Fruit fly (Drosophila melanogaster) whole organism, embryonic: ENCODE results near the gene dbe.

ENCODE experiments used
- Bteb2 ChIP-seq: fragments of 200-800 bp; sonication (Bioruptor generic); optimal IDR thresholded peaks from 2 replicates; lab custom pipeline; 2016; ENCODE audit warnings: missing biosample characterization, missing genetic modification characterization
- CG10543 ChIP-seq: fragments of 200-800 bp; sonication (Bioruptor generic); optimal IDR thresholded peaks from 3 replicates; lab custom pipeline; 2017; ENCODE audit warnings: missing biosample characterization, mild to moderate bottlenecking, missing genetic modification characterization, moderate library complexity
- CG10979 ChIP-seq: fragments of 200-800 bp; sonication (Bioruptor generic); optimal IDR thresholded peaks from 2 replicates; lab custom pipeline; 2018; ENCODE audit warnings: missing biosample characterization, mild to moderate bottlenecking, missing genetic modification characterization, moderate library complexity
- CG12155 ChIP-seq: fragments of 200-800 bp; sonication (Bioruptor generic); optimal IDR thresholded peaks from 3 replicates; lab custom pipeline; 2016; ENCODE audit warnings: missing biosample characterization, missing genetic modification characterization
- CG13624 ChIP-seq: fragments of 200-800 bp; sonication (Bioruptor generic); optimal IDR thresholded peaks from 2 replicates; lab custom pipeline; 2016; ENCODE audit warnings: missing biosample characterization, missing genetic modification characterization
- CG13894 ChIP-seq: fragments of 200-800 bp; sonication (Bioruptor generic); optimal IDR thresholded peaks from 3 replicates; lab custom pipeline; 2018; ENCODE audit warnings: missing biosample characterization, mild to moderate bottlenecking, missing genetic modification characterization, moderate library complexity
- CG14441 ChIP-seq: fragments of 200-800 bp; sonication (Bioruptor generic); IDR thresholded peaks from 2 replicates; pipeline ENCODE4 v1.3.6; 2022; ENCODE audit warnings: missing biosample characterization, missing genetic modification characterization
- CG14860 ChIP-seq: fragments of 200-800 bp; sonication (Bioruptor generic); IDR thresholded peaks from 3 replicates; pipeline ENCODE4 v1.3.6; 2022; ENCODE audit warnings: missing biosample characterization, missing genetic modification characterization; ENCODE audit not compliant: partially characterized antibody
- CG15514 ChIP-seq: fragments of 200-800 bp; sonication (Bioruptor generic); optimal IDR thresholded peaks from 3 replicates; lab custom pipeline; 2017; ENCODE audit warnings: missing biosample characterization, missing genetic modification characterization, mild to moderate bottlenecking, moderate library complexity, missing genetic modification reagents
- CG1603 ChIP-seq: fragments of 200-800 bp; sonication (Bioruptor generic); optimal IDR thresholded peaks from 2 replicates; lab custom pipeline; 2019; ENCODE audit warnings: missing biosample characterization, mild to moderate bottlenecking, missing genetic modification characterization, moderate library complexity
- CG17568 ChIP-seq: fragments of 200-800 bp; sonication (Bioruptor generic); optimal IDR thresholded peaks from 2 replicates; lab custom pipeline; 2018; ENCODE audit warnings: missing biosample characterization, mild to moderate bottlenecking, missing genetic modification characterization, moderate library complexity
- CG17829 ChIP-seq: fragments of 200-800 bp; optimal IDR thresholded peaks from 2 replicates; lab custom pipeline; 2019; ENCODE audit warnings: missing biosample characterization, mild to moderate bottlenecking, missing genetic modification characterization, moderate library complexity
- CG2129 ChIP-seq: fragments of 200-800 bp; sonication (Bioruptor generic); IDR thresholded peaks from 2 replicates; pipeline ENCODE4 v1.3.6; 2022; ENCODE audit warnings: missing biosample characterization, missing genetic modification characterization; ENCODE audit not compliant: partially characterized antibody
- CG30403 ChIP-seq: fragments of 200-800 bp; sonication (Bioruptor generic); optimal IDR thresholded peaks from 3 replicates; lab custom pipeline; 2016; ENCODE audit warnings: missing biosample characterization, missing genetic modification characterization
- CG30431 ChIP-seq: fragments of 200-800 bp; sonication (Bioruptor generic); optimal IDR thresholded peaks from 2 replicates; lab custom pipeline; 2017; ENCODE audit warnings: missing biosample characterization, missing genetic modification characterization
- CG33557 ChIP-seq: fragments of 200-800 bp; sonication (Bioruptor generic); optimal IDR thresholded peaks from 2 replicates; lab custom pipeline; 2019; ENCODE audit warnings: missing biosample characterization, mild to moderate bottlenecking, missing genetic modification characterization, moderate library complexity
- CG4282 ChIP-seq: fragments of 200-800 bp; sonication (Bioruptor generic); optimal IDR thresholded peaks from 2 replicates; lab custom pipeline; 2016; ENCODE audit warnings: missing biosample characterization, missing genetic modification characterization
- CG4404 ChIP-seq: fragments of 200-800 bp; sonication (Bioruptor generic); IDR thresholded peaks from 2 replicates; pipeline ENCODE4 v1.3.6; 2022; ENCODE audit warnings: missing biosample characterization, missing genetic modification characterization
- CG6683 ChIP-seq: fragments of 200-800 bp; sonication (Bioruptor generic); optimal IDR thresholded peaks from 2 replicates; lab custom pipeline; 2017; ENCODE audit warnings: missing biosample characterization, mild to moderate bottlenecking, missing genetic modification characterization, missing genetic modification reagents
- CG8388 ChIP-seq: fragments of 200-800 bp; sonication (Bioruptor generic); optimal IDR thresholded peaks from 2 replicates; lab custom pipeline; 2019; ENCODE audit warnings: missing biosample characterization, mild to moderate bottlenecking, missing genetic modification characterization, moderate library complexity
- Deaf1 ChIP-seq: fragments of 200-800 bp; optimal IDR thresholded peaks from 3 replicates; lab custom pipeline; 2019; ENCODE audit warnings: missing biosample characterization, mild to moderate bottlenecking, missing genetic modification characterization, moderate library complexity
- Dek ChIP-seq: fragments of 200-800 bp; sonication (Bioruptor generic); optimal IDR thresholded peaks from 3 replicates; lab custom pipeline; 2019; ENCODE audit warnings: missing biosample characterization, mild to moderate bottlenecking, missing genetic modification characterization, moderate library complexity
- HHEX ChIP-seq: fragments of 200-800 bp; sonication (Bioruptor generic); optimal IDR thresholded peaks from 3 replicates; lab custom pipeline; 2017; ENCODE audit warnings: missing biosample characterization, mild to moderate bottlenecking, missing genetic modification characterization, missing genetic modification reagents
- Max ChIP-seq: fragments of 200-800 bp; sonication (Bioruptor generic); optimal IDR thresholded peaks from 2 replicates; lab custom pipeline; 2016; ENCODE audit warnings: missing biosample characterization, mild to moderate bottlenecking, missing genetic modification characterization
- Taf1 ChIP-seq: fragments of 200-800 bp; sonication (Bioruptor generic); IDR thresholded peaks from 2 replicates; pipeline ENCODE4 v1.3.6; 2022; ENCODE audit warnings: missing biosample characterization, missing genetic modification characterization
- Vsx1 ChIP-seq: fragments of 200-800 bp; sonication (Bioruptor generic); optimal IDR thresholded peaks from 2 replicates; lab custom pipeline; 2017; ENCODE audit warnings: missing biosample characterization, mild to moderate bottlenecking, missing genetic modification characterization, missing genetic modification reagents
- YL-1 ChIP-seq: fragments of 200-800 bp; sonication (Bioruptor generic); optimal IDR thresholded peaks from 3 replicates; lab custom pipeline; 2017; ENCODE audit warnings: missing biosample characterization, mild to moderate bottlenecking, missing genetic modification characterization
- ab ChIP-seq: fragments of 200-800 bp; sonication (Bioruptor generic); optimal IDR thresholded peaks from 2 replicates; lab custom pipeline; 2016; ENCODE audit warnings: missing biosample characterization, missing genetic modification characterization
- ac ChIP-seq: fragments of 200-800 bp; sonication (Bioruptor generic); optimal IDR thresholded peaks from 3 replicates; lab custom pipeline; 2017; ENCODE audit warnings: missing biosample characterization, mild to moderate bottlenecking, missing genetic modification characterization
- bbx ChIP-seq: fragments of 200-800 bp; sonication (Bioruptor generic); IDR thresholded peaks from 2 replicates; pipeline ENCODE4 v1.3.6; 2022; ENCODE audit warnings: missing biosample characterization, missing genetic modification characterization; ENCODE audit not compliant: partially characterized antibody
- caup ChIP-seq: fragments of 200-800 bp; sonication (Bioruptor generic); optimal IDR thresholded peaks from 3 replicates; lab custom pipeline; 2017; ENCODE audit warnings: missing biosample characterization, mild to moderate bottlenecking, missing genetic modification characterization, moderate library complexity; ENCODE audit not compliant: severe bottlenecking
- chm ChIP-seq: fragments of 200-800 bp; sonication (Bioruptor generic); IDR thresholded peaks from 2 replicates; pipeline ENCODE4 v1.3.6; 2022; ENCODE audit warnings: missing biosample characterization, missing genetic modification characterization
- dpn ChIP-seq, 2 experiments: fragments of 200-800 bp; sonication (Bioruptor generic); optimal IDR thresholded peaks; 3 replicates each; lab custom pipeline; 2016; ENCODE audit warnings: missing biosample characterization in 2 of 2, missing genetic modification characterization in 2 of 2
- gfzf ChIP-seq: fragments of 200-800 bp; sonication (Bioruptor generic); optimal IDR thresholded peaks from 2 replicates; lab custom pipeline; 2016; ENCODE audit warnings: missing biosample characterization, mild to moderate bottlenecking, missing genetic modification characterization, moderate library complexity
- ham ChIP-seq: fragments of 200-800 bp; sonication (Bioruptor generic); IDR thresholded peaks from 2 replicates; pipeline ENCODE4 v1.3.6; 2022; ENCODE audit warnings: missing biosample characterization, missing genetic modification characterization
- hb ChIP-seq: fragments of 200-800 bp; sonication (Bioruptor generic); IDR thresholded peaks from 3 replicates; pipeline ENCODE4 v1.3.6; 2022; ENCODE audit warnings: missing biosample characterization, missing genetic modification characterization; ENCODE audit not compliant: partially characterized antibody
- jumu ChIP-seq: fragments of 200-800 bp; sonication (Bioruptor generic); optimal IDR thresholded peaks from 3 replicates; lab custom pipeline; 2016; ENCODE audit warnings: missing biosample characterization, missing genetic modification characterization
- lmd ChIP-seq: fragments of 200-800 bp; sonication (Bioruptor generic); IDR thresholded peaks from 2 replicates; pipeline ENCODE4 v1.3.6; 2022; ENCODE audit warnings: missing biosample characterization, missing genetic modification characterization
- luna ChIP-seq: fragments of 200-800 bp; sonication (Bioruptor generic); optimal IDR thresholded peaks from 2 replicates; lab custom pipeline; 2016; ENCODE audit warnings: missing biosample characterization, missing genetic modification characterization
- p53 ChIP-seq: fragments of 200-800 bp; sonication (Bioruptor generic); optimal IDR thresholded peaks from 2 replicates; lab custom pipeline; 2016; ENCODE audit warnings: missing biosample characterization, missing genetic modification characterization
- pros ChIP-seq: fragments of 200-800 bp; sonication (Bioruptor generic); optimal IDR thresholded peaks from 3 replicates; lab custom pipeline; 2019; ENCODE audit warnings: missing biosample characterization, mild to moderate bottlenecking, missing genetic modification characterization, moderate library complexity
- repo ChIP-seq: fragments of 200-800 bp; sonication (Bioruptor generic); optimal IDR thresholded peaks from 2 replicates; lab custom pipeline; 2016; ENCODE audit warnings: missing biosample characterization, missing genetic modification characterization
- rib ChIP-seq: fragments of 200-800 bp; sonication (Bioruptor generic); IDR thresholded peaks from 2 replicates; pipeline ENCODE4 v1.3.6; 2022; ENCODE audit warnings: missing biosample characterization, missing genetic modification characterization
- ro ChIP-seq: fragments of 200-800 bp; sonication (Bioruptor generic); IDR thresholded peaks from 2 replicates; pipeline ENCODE4 v1.3.6; 2022; ENCODE audit warnings: missing biosample characterization, missing genetic modification characterization
- sens-2 ChIP-seq: fragments of 200-800 bp; sonication (Bioruptor generic); IDR thresholded peaks from 2 replicates; pipeline ENCODE4 v1.3.6; 2022; ENCODE audit warnings: missing biosample characterization, missing genetic modification characterization
- sob ChIP-seq: fragments of 200-800 bp; sonication (Bioruptor generic); IDR thresholded peaks from 2 replicates; pipeline ENCODE4 v1.3.6; 2022; ENCODE audit warnings: missing biosample characterization, missing genetic modification characterization
- tgo ChIP-seq: fragments of 200-800 bp; sonication (Bioruptor generic); IDR thresholded peaks from 3 replicates; pipeline ENCODE4 v1.3.6; 2022; ENCODE audit warnings: missing biosample characterization, missing genetic modification characterization
- usp ChIP-seq: fragments of >200 bp; optimal IDR thresholded peaks from 2 replicates; lab custom pipeline; 2017; ENCODE audit warnings: missing biosample characterization, missing genetic modification characterization
- wek ChIP-seq: fragments of 200-800 bp; sonication (Bioruptor generic); optimal IDR thresholded peaks from 3 replicates; lab custom pipeline; 2018; ENCODE audit warnings: missing biosample characterization, mild to moderate bottlenecking, missing genetic modification characterization, moderate library complexity
- z ChIP-seq: fragments of 200-800 bp; sonication (Bioruptor generic); IDR thresholded peaks from 3 replicates; pipeline ENCODE4 v1.3.6; 2022; ENCODE audit warnings: missing biosample characterization, missing genetic modification characterization
- zen ChIP-seq: fragments of 200-800 bp; sonication (Bioruptor generic); optimal IDR thresholded peaks from 3 replicates; lab custom pipeline; 2018; ENCODE audit warnings: missing biosample characterization, mild to moderate bottlenecking, missing genetic modification characterization, moderate library complexity

dbe gene

dm6 chr2L:886743-887142 is 17.1 kb upstream of the dbe start (continued):
- TF ChIP-seq Taf1 (GFP tag; lab: Robert Waterston, UW) (no peak), CG14860 (GFP tag; lab: Robert Waterston, UW) (no peak), CG15514 (GFP tag; lab: Kevin White, UChicago) (peak; percentile 18), ab (GFP tag; lab: Kevin White, UChicago) (no peak), Max (GFP tag; lab: Kevin White, UChicago) (no peak), tgo (peak; percentile 34; the same call in 2 of the 3 replicates), zen (tag; lab: Kevin White, UChicago) (no peak), jumu (GFP tag; lab: Kevin White, UChicago) (no peak), CG4282 (GFP tag; lab: Kevin White, UChicago) (no peak), lmd (GFP tag; lab: Robert Waterston, UW) (peak; percentile 23; the same call in 1 of the 2 replicates), gfzf (GFP tag; lab: Kevin White, UChicago) (no peak), CG4404 (no peak), chm (GFP tag; lab: Robert Waterston, UW) (no peak), pros (GFP tag; lab: Kevin White, UChicago) (no peak), CG17568 (GFP tag; lab: Kevin White, UChicago) (no peak), CG30431 (GFP tag; lab: Kevin White, UChicago) (no peak), rib (no peak), bbx (GFP tag; lab: Robert Waterston, UW) (no peak), usp (GFP tag; lab: Kevin White, UChicago) (no peak), caup (GFP tag; lab: Kevin White, UChicago) (no peak), Bteb2 (no peak), sens-2 (no peak), wek (GFP tag; lab: Kevin White, UChicago) (no peak), CG8388 (GFP tag; lab: Kevin White, UChicago) (no peak), Vsx1 (GFP tag; lab: Kevin White, UChicago) (no peak), CG12155 (GFP tag; lab: Kevin White, UChicago) (no peak), CG6683 (no peak), HHEX (GFP tag; lab: Kevin White, UChicago) (no peak), CG17829 (no peak), repo (GFP tag; lab: Kevin White, UChicago) (no peak), dpn (GFP tag; optimal IDR thresholded peaks at IDR 0.05; lab: Kevin White, UChicago) (peak in 1 of 2 experiments; percentile 8), Dek (tag; lab: Kevin White, UChicago) (no peak), ham (GFP tag; lab: Robert Waterston, UW) (no peak), ro (GFP tag; lab: Robert Waterston, UW) (no peak), YL-1 (GFP tag; lab: Kevin White, UChicago) (no peak), sob (GFP tag; lab: Robert Waterston, UW) (no peak; the same call in 1 of the 2 replicates), CG2129 (no peak), CG13894 (no peak), CG13624 (GFP tag; lab: Kevin White, UChicago) (no peak), ac (no peak), CG10543 (GFP tag; lab: Kevin White, UChicago) (no peak), z (GFP tag; lab: Robert Waterston, UW) (no peak), CG1603 (no peak), Deaf1 (tag; lab: Kevin White, UChicago) (no peak), CG10979 (tag; lab: Kevin White, UChicago) (no peak), hb (GFP tag; lab: Robert Waterston, UW) (no peak), CG14441 (GFP tag; lab: Robert Waterston, UW) (no peak), CG33557 (GFP tag; lab: Kevin White, UChicago) (no peak), CG30403 (GFP tag; lab: Kevin White, UChicago) (no peak), luna (GFP tag; lab: Kevin White, UChicago) (no peak), p53 (no peak)
